Fruit fly (Drosophila melanogaster) Kc167 (cell line): ENCODE results near the gene CG9396.

Experiments used
- Myc ChIP-seq: fragments of >200 bp; optimal IDR thresholded peaks from 2 replicates; lab custom pipeline; 2017; ENCODE audit warnings: missing external identifiers
- Sin3A ChIP-seq: fragments of >200 bp; optimal IDR thresholded peaks from 2 replicates; lab custom pipeline; 2018; ENCODE audit warnings: missing external identifiers
- h ChIP-seq: fragments of >200 bp; optimal IDR thresholded peaks from 3 replicates; lab custom pipeline; 2018; ENCODE audit warnings: missing external identifiers
- insv ChIP-seq: fragments of >200 bp; optimal IDR thresholded peaks from 3 replicates; lab custom pipeline; 2018; ENCODE audit warnings: missing external identifiers
- psq ChIP-seq: fragments of >200 bp; optimal IDR thresholded peaks from 2 replicates; lab custom pipeline; 2017; ENCODE audit warnings: missing external identifiers
- ttk ChIP-seq: sonication (Bioruptor generic); optimal IDR thresholded peaks from 2 replicates; lab custom pipeline; 2017; ENCODE audit warnings: missing external identifiers

- TF ChIP-seq Myc, result no peak
- TF ChIP-seq ttk (lab: Kevin White, UChicago), result no peak
- TF ChIP-seq psq (lab: Kevin White, UChicago), result no peak
- no peak for TF ChIP-seq insv (lab: Kevin White, UChicago)
- TF ChIP-seq h (lab: Kevin White, UChicago), result no peak
- no peak for TF ChIP-seq Sin3A (lab: Kevin White, UChicago)
These were observed 1.3 kb downstream of the CG9396 start, which contains the start of gene CG16790 for dm6 chr3R:9570114-9570513.
